Fruit fly (Drosophila melanogaster): Measurements from ENCODE around the gene mus81.

Gene mus81

dm6 chrX:955873-956272 is 15.0 kb downstream of the mus81 start (continued):
- TF ChIP-seq ind (GFP tag; optimal IDR thresholded peaks at IDR 0.05) (peak; percentile 66), Scr (GFP tag; IDR thresholded peaks at IDR 0.05; ENCODE audit: partially characterized antibody) (no peak), her (GFP tag; optimal IDR thresholded peaks at IDR 0.05) (peak; percentile 26), CG10979 (tag; optimal IDR thresholded peaks at IDR 0.05) (peak; percentile 55), chinmo (GFP tag; IDR thresholded peaks at IDR 0.05; ENCODE audit: partially characterized antibody) (no peak), CG32772 (GFP tag; IDR thresholded peaks at IDR 0.05) (peak; percentile 66), Bdp1 (GFP tag; optimal IDR thresholded peaks at IDR 0.05) (no peak), CG13894 (tag; optimal IDR thresholded peaks at IDR 0.05) (peak; percentile 12), scrt (GFP tag; optimal IDR thresholded peaks at IDR 0.05) (peak; percentile 29), Rfx (GFP tag; IDR thresholded peaks at IDR 0.05) (peak; percentile 71), Gsc (GFP tag; IDR thresholded peaks at IDR 0.05) (no peak), CG7357 (GFP tag; IDR thresholded peaks at IDR 0.05) (peak; percentile 39; the same call in 1 of the 3 replicates), unpg (GFP tag; optimal IDR thresholded peaks at IDR 0.05) (peak; percentile 61), zf30C (GFP tag; optimal IDR thresholded peaks at IDR 0.05) (no peak), kay (GFP tag; optimal IDR thresholded peaks at IDR 0.05) (no peak), cas (GFP tag; IDR thresholded peaks at IDR 0.05) (no peak), B-H1 (GFP tag; IDR thresholded peaks at IDR 0.05) (no peak; the same call in 2 of the 3 replicates), CG10959 (GFP tag; IDR thresholded peaks at IDR 0.05) (no peak), B-H2 (GFP tag; optimal IDR thresholded peaks at IDR 0.05) (no peak), sna (GFP tag; IDR thresholded peaks at IDR 0.05; ENCODE audit: partially characterized antibody) (no peak), ci (GFP tag; IDR thresholded peaks at IDR 0.05) (peak; percentile 78; the same call in 2 of the 3 replicates), CG4707 (GFP tag; optimal IDR thresholded peaks at IDR 0.05) (peak; percentile 28), NfI (GFP tag; optimal IDR thresholded peaks at IDR 0.05) (peak; percentile 62), Hmx (GFP tag; optimal IDR thresholded peaks at IDR 0.05) (no peak), Drgx (GFP tag; IDR thresholded peaks at IDR 0.05) (no peak), CG11247 (GFP tag; IDR thresholded peaks at IDR 0.05) (peak; percentile 43; the same call in 1 of the 2 replicates), CG9609 (GFP tag; optimal IDR thresholded peaks at IDR 0.05) (peak; percentile 34), HHEX (GFP tag; optimal IDR thresholded peaks at IDR 0.05) (peak; percentile 53), danr (GFP tag; IDR thresholded peaks at IDR 0.05) (0 out of 2 replicates have a peak, but pooled peaks have one; percentile 31), crp (GFP tag; optimal IDR thresholded peaks at IDR 0.05) (no peak), lab (GFP tag; optimal IDR thresholded peaks at IDR 0.05) (peak; percentile 78), Six4 (GFP tag; optimal IDR thresholded peaks at IDR 0.05) (peak; percentile 39), Lpt (GFP tag; optimal IDR thresholded peaks at IDR 0.05) (no peak), Camta (GFP tag; optimal IDR thresholded peaks at IDR 0.05) (no peak), CG16863 (GFP tag; optimal IDR thresholded peaks at IDR 0.05) (peak; percentile 35), lov (optimal IDR thresholded peaks at IDR 0.05) (no peak), lov (GFP tag; IDR thresholded peaks at IDR 0.05) (no peak), corto (GFP tag; optimal IDR thresholded peaks at IDR 0.05) (no peak), klu (GFP tag; IDR thresholded peaks at IDR 0.05) (no peak; the same call in 1 of the 2 replicates), CG18262 (tag; optimal IDR thresholded peaks at IDR 0.05) (peak; percentile 42), gcm2 (GFP tag; optimal IDR thresholded peaks at IDR 0.05) (no peak), CG30403 (GFP tag; optimal IDR thresholded peaks at IDR 0.05) (peak; percentile 45), Hsf (GFP tag; optimal IDR thresholded peaks at IDR 0.05) (peak; percentile 60), CG11560 (tag; IDR thresholded peaks at IDR 0.05) (0 out of 3 replicates have a peak, but pooled peaks have one; percentile 46), CG11398 (GFP tag; optimal IDR thresholded peaks at IDR 0.05) (no peak), CG7745 (tag; optimal IDR thresholded peaks at IDR 0.05) (no peak), CG4404 (GFP tag; IDR thresholded peaks at IDR 0.05) (peak; percentile 23; the same call in 1 of the 2 replicates), vnd (GFP tag; IDR thresholded peaks at IDR 0.05; ENCODE audit: partially characterized antibody) (no peak), Dfd (GFP tag; optimal IDR thresholded peaks at IDR 0.05) (no peak), CG2116 (GFP tag; optimal IDR thresholded peaks at IDR 0.05) (no peak), CG43689 (GFP tag; IDR thresholded peaks at IDR 0.05) (no peak)
